Fruit fly (Drosophila melanogaster): ENCODE measurements around the gene CG42831.

Gene CG42831

DNA sequence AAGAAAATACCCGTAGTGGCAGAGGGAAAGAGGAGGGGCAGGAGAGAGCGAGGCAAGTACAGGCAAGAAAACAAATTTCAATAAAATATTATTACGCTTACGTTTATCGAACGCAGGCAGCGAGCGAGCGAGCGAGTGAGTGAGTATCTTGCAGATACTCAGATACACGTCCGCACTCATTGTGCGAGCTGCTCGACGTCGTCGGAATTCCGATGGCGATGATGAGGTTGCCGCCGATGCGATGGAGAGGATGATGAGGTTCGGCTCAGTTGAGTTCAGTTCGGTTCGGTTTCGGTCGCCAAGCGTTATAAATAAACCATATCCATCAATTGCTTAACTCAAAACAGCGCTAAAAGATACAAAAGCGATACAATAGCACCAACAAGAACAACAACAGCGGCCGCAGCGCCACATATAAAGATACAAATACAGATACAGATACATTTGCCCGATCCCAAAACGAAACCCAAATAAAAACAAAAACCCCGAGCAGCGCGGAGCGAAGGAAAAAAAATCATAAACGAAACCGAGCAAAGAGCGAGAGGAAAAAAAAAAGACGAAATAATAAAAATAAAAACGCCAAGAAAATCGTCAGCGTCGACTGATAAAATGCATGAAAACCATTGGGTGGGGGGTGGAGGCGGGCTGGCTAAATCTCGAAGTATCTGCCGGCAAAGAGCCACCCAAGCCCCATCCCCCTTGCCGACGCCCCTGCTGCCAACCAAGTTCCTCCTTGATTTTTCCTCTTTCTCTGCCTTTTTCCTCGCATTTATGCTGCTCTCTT lies 37.9 kb downstream of the CG42831 start (continued):
- no peak for TF ChIP-seq CG9876 (GFP tag; optimal IDR thresholded peaks at IDR 0.05)
- no peak for TF ChIP-seq CG18599 (GFP tag; optimal IDR thresholded peaks at IDR 0.05)
- peak; percentile 1 for TF ChIP-seq CG3407 (GFP tag; optimal IDR thresholded peaks at IDR 0.05)
- TF ChIP-seq stwl (tag; optimal IDR thresholded peaks at IDR 0.05): no peak
- TF ChIP-seq CG2199 (GFP tag; IDR thresholded peaks at IDR 0.05): peak; percentile 89
- TF ChIP-seq Kr (GFP tag; optimal IDR thresholded peaks at IDR 0.05): peak; percentile 21
- no peak for TF ChIP-seq CG11398 (GFP tag; optimal IDR thresholded peaks at IDR 0.05)
- no peak for TF ChIP-seq CG11504 (tag; optimal IDR thresholded peaks at IDR 0.05)
- peak; percentile 23 for TF ChIP-seq CoRest (tag; optimal IDR thresholded peaks at IDR 0.05)
- TF ChIP-seq vnd (GFP tag; IDR thresholded peaks at IDR 0.05; ENCODE audit: partially characterized antibody): no peak
- TF ChIP-seq hbn (GFP tag; IDR thresholded peaks at IDR 0.05; ENCODE audit: partially characterized antibody): no peak
- 0 out of 3 replicates have a peak, but pooled peaks have one; percentile 16 for TF ChIP-seq Opbp (GFP tag; IDR thresholded peaks at IDR 0.05; ENCODE audit: partially characterized antibody)
- no peak for TF ChIP-seq CG12071 (GFP tag; optimal IDR thresholded peaks at IDR 0.05)
- no peak for TF ChIP-seq gcm (GFP tag; optimal IDR thresholded peaks at IDR 0.05)
- no peak for TF ChIP-seq Nf-YB (GFP tag; optimal IDR thresholded peaks at IDR 0.05)
- TF ChIP-seq usp (GFP tag; optimal IDR thresholded peaks at IDR 0.05): no peak
- TF ChIP-seq CG10979 (tag; optimal IDR thresholded peaks at IDR 0.05): peak; percentile 10
- TF ChIP-seq mld (GFP tag; IDR thresholded peaks at IDR 0.05; ENCODE audit: partially characterized antibody): no peak
- no peak for TF ChIP-seq eyg (GFP tag; optimal IDR thresholded peaks at IDR 0.05)
- TF ChIP-seq CG8924 (tag; optimal IDR thresholded peaks at IDR 0.05): no peak
- TF ChIP-seq Eip74EF (GFP tag; optimal IDR thresholded peaks at IDR 0.05): no peak
- TF ChIP-seq CG5245 (GFP tag; optimal IDR thresholded peaks at IDR 0.05): no peak
- peak; percentile 34; the same call in 2 of the 4 replicates for TF ChIP-seq Gug (GFP tag; IDR thresholded peaks at IDR 0.05)
- no peak for TF ChIP-seq az2 (GFP tag; optimal IDR thresholded peaks at IDR 0.05)
- no peak for TF ChIP-seq CG2678 (tag; optimal IDR thresholded peaks at IDR 0.05)
- TF ChIP-seq NC2β (GFP tag; optimal IDR thresholded peaks at IDR 0.05): no peak
- 0 out of 2 replicates have a peak, but pooled peaks have one; percentile 24 for TF ChIP-seq wdn (GFP tag; IDR thresholded peaks at IDR 0.05)

DNA sequence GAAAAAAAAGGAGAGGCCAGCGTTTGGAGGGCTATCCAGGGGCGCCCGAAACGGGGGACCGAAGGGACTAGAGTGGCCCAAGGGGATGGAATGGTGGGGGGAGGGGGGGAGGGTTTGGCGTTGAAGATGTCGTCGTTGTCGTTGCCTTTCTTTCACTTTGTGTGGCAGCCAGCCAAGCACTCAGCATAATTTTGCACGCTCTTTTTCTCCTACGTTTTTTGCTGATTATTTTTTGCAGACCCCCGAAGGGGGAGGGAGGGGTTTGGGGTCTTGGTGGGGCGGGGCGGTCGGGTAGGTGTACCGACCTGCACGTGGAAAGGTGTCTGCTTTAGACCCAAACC lies 38.5 kb downstream of the CG42831 start:
- TF ChIP-seq CG3065 (GFP tag; optimal IDR thresholded peaks at IDR 0.05) (no peak), Dip2 (GFP tag; IDR thresholded peaks at IDR 0.05) (no peak), CG10366 (GFP tag; IDR thresholded peaks at IDR 0.05) (0 out of 2 replicates have a peak, but pooled peaks have one; percentile 3), Poxn (GFP tag; IDR thresholded peaks at IDR 0.05) (peak; percentile 34; the same call in 1 of the 2 replicates), zfh1 (GFP tag; IDR thresholded peaks at IDR 0.05) (no peak), Tbp (GFP tag; optimal IDR thresholded peaks at IDR 0.05) (no peak), CoRest (tag; optimal IDR thresholded peaks at IDR 0.05) (no peak), gfzf (GFP tag; optimal IDR thresholded peaks at IDR 0.05) (no peak), sob (GFP tag; IDR thresholded peaks at IDR 0.05) (0 out of 2 replicates have a peak, but pooled peaks have one; percentile 21), dysf (GFP tag; IDR thresholded peaks at IDR 0.05) (peak; percentile 1; the same call in 1 of the 3 replicates), CG7839 (tag; optimal IDR thresholded peaks at IDR 0.05) (peak; percentile 2), ro (GFP tag; IDR thresholded peaks at IDR 0.05) (no peak), CG3847 (GFP tag; IDR thresholded peaks at IDR 0.05) (no peak), CG2875 (GFP tag; optimal IDR thresholded peaks at IDR 0.05) (no peak), Ptx1 (GFP tag; IDR thresholded peaks at IDR 0.05) (peak; percentile 46; the same call in 1 of the 2 replicates), lmd (GFP tag; IDR thresholded peaks at IDR 0.05) (peak; percentile 8; the same call in 1 of the 2 replicates), Hmx (GFP tag; optimal IDR thresholded peaks at IDR 0.05) (no peak), Bgb (GFP tag; IDR thresholded peaks at IDR 0.05; ENCODE audit: partially characterized antibody) (peak; percentile 21; the same call in 1 of the 2 replicates), fd102C (GFP tag; optimal IDR thresholded peaks at IDR 0.05) (no peak), PHDP (tag; optimal IDR thresholded peaks at IDR 0.05) (no peak), CG4404 (GFP tag; IDR thresholded peaks at IDR 0.05) (0 out of 2 replicates have a peak, but pooled peaks have one; percentile 35), CG13287 (GFP tag; IDR thresholded peaks at IDR 0.05; ENCODE audit: partially characterized antibody) (no peak), row (GFP tag; IDR thresholded peaks at IDR 0.05) (peak; percentile 35; the same call in 1 of the 3 replicates), Oaz (GFP tag; IDR thresholded peaks at IDR 0.05) (no peak)

All from whole organism, embryonic.